Fruit fly (Drosophila melanogaster) whole organism, pupa: ENCODE data around the gene Rala.

ENCODE experiments used
- CG10348 ChIP-seq: fragments of 200-800 bp; sonication (Bioruptor generic); IDR thresholded peaks from 2 replicates; pipeline ENCODE4 v1.3.6; 2022; ENCODE audit warnings: missing biosample characterization, missing genetic modification characterization
- CG12605 ChIP-seq: fragments of 200-800 bp; sonication (Bioruptor generic); IDR thresholded peaks from 2 replicates; pipeline ENCODE4 v1.3.6; 2022; ENCODE audit warnings: missing biosample characterization, missing genetic modification characterization
- CG13204 ChIP-seq: fragments of 200-800 bp; sonication (Bioruptor generic); optimal IDR thresholded peaks from 2 replicates; lab custom pipeline; 2018; ENCODE audit warnings: missing biosample characterization, mild to moderate bottlenecking, missing genetic modification characterization, moderate library complexity
- CG14655 ChIP-seq: fragments of 200-800 bp; sonication (Bioruptor generic); optimal IDR thresholded peaks from 3 replicates; lab custom pipeline; 2017; ENCODE audit warnings: mild to moderate bottlenecking, missing biosample characterization, missing genetic modification reagents, missing genetic modification characterization
- CG15710 ChIP-seq: fragments of 200-800 bp; sonication (Bioruptor generic); optimal IDR thresholded peaks from 2 replicates; lab custom pipeline; 2018; ENCODE audit warnings: missing biosample characterization, mild to moderate bottlenecking, missing genetic modification characterization, moderate library complexity
- CG17806 ChIP-seq: fragments of 200-800 bp; sonication (Bioruptor generic); optimal IDR thresholded peaks from 2 replicates; lab custom pipeline; 2018; ENCODE audit warnings: missing biosample characterization, mild to moderate bottlenecking, missing genetic modification characterization, moderate library complexity
- CG32121 ChIP-seq: fragments of 200-800 bp; sonication (Bioruptor generic); IDR thresholded peaks from 2 replicates; pipeline ENCODE4 v1.3.6; 2022; ENCODE audit warnings: missing biosample characterization, missing genetic modification characterization
- CG34367 ChIP-seq: fragments of 200-800 bp; sonication (Bioruptor generic); optimal IDR thresholded peaks from 2 replicates; lab custom pipeline; 2018; ENCODE audit warnings: missing biosample characterization, mild to moderate bottlenecking, missing genetic modification characterization
- CG4496 ChIP-seq: fragments of 200-800 bp; sonication (Bioruptor generic); IDR thresholded peaks from 3 replicates; pipeline ENCODE4 v1.3.6; 2022; ENCODE audit warnings: missing biosample characterization, missing genetic modification characterization
- CG8159 ChIP-seq: fragments of 200-800 bp; sonication (Bioruptor generic); optimal IDR thresholded peaks from 3 replicates; lab custom pipeline; 2018; ENCODE audit warnings: missing biosample characterization, mild to moderate bottlenecking, missing genetic modification characterization, moderate library complexity
- CG8301 ChIP-seq: fragments of 200-800 bp; sonication (Bioruptor generic); optimal IDR thresholded peaks from 2 replicates; lab custom pipeline; 2018; ENCODE audit warnings: missing biosample characterization, mild to moderate bottlenecking, missing genetic modification characterization
- CG9948 ChIP-seq: fragments of 200-800 bp; sonication (Bioruptor generic); optimal IDR thresholded peaks from 2 replicates; lab custom pipeline; 2018; ENCODE audit warnings: missing biosample characterization, mild to moderate bottlenecking, missing genetic modification characterization, moderate library complexity
- D1 ChIP-seq: fragments of 200-800 bp; sonication (Bioruptor generic); optimal IDR thresholded peaks from 2 replicates; lab custom pipeline; 2018; ENCODE audit warnings: missing biosample characterization, mild to moderate bottlenecking, missing genetic modification characterization, moderate library complexity
- EcR ChIP-seq: fragments of 200-800 bp; sonication (Bioruptor generic); optimal IDR thresholded peaks from 3 replicates; lab custom pipeline; 2019; ENCODE audit warnings: missing biosample characterization, missing genetic modification characterization, mild to moderate bottlenecking, moderate library complexity, missing genetic modification reagents
- Ets98B ChIP-seq: fragments of 200-800 bp; sonication (Bioruptor generic); IDR thresholded peaks from 2 replicates; pipeline ENCODE4 v1.3.6; 2022; ENCODE audit warnings: missing biosample characterization, missing genetic modification characterization
- Pif1A ChIP-seq: fragments of 200-800 bp; sonication (Bioruptor generic); optimal IDR thresholded peaks from 3 replicates; lab custom pipeline; 2016; ENCODE audit warnings: missing biosample characterization, missing genetic modification characterization
- Pif1B ChIP-seq: fragments of 200-800 bp; sonication (Bioruptor generic); optimal IDR thresholded peaks from 3 replicates; lab custom pipeline; 2016; ENCODE audit warnings: missing biosample characterization, missing genetic modification characterization
- Snoo ChIP-seq: fragments of 200-800 bp; sonication (Bioruptor generic); optimal IDR thresholded peaks from 3 replicates; lab custom pipeline; 2017; ENCODE audit warnings: missing biosample characterization, mild to moderate bottlenecking, missing genetic modification characterization, inconsistent platforms
- fd96Ca ChIP-seq: fragments of 200-800 bp; sonication (Bioruptor generic); IDR thresholded peaks from 3 replicates; pipeline ENCODE4 v1.3.6; 2022; ENCODE audit warnings: missing biosample characterization, missing genetic modification characterization
- gl ChIP-seq: fragments of 200-800 bp; sonication (Bioruptor generic); optimal IDR thresholded peaks from 2 replicates; lab custom pipeline; 2018; ENCODE audit warnings: missing biosample characterization, mild to moderate bottlenecking, missing genetic modification characterization
- rn ChIP-seq: fragments of 200-800 bp; sonication (Bioruptor generic); IDR thresholded peaks from 2 replicates; pipeline ENCODE4 v1.3.6; 2022; ENCODE audit warnings: missing biosample characterization, missing genetic modification characterization

Rala gene

DNA sequence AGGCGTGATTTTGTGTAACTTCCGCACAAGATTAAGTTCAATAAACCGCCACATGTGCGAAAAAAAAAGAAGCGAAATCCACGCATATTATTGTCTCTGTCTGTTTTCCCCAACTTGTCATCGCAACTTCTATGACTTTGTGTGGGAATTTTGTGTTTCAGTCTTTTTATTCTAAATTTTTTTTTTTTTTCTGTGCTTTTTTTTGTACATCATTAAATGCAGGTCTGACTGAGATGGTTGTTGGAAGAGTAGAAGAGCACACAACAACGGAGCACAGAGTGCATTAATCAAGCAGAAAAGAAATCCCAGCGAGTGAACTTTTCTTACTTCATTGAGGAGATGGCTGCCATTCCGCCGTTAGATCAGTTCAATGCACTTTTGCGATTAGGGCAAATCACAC is 3.8 kb downstream of the Rala start:
- TF ChIP-seq Pif1A (GFP tag; lab: Kevin White, UChicago), result no peak
- TF ChIP-seq CG14655 (GFP tag; lab: Kevin White, UChicago), result peak; percentile 35
- TF ChIP-seq CG8301 (tag; lab: Kevin White, UChicago), result no peak
- TF ChIP-seq Ets98B, result peak; percentile 19; the same call in 1 of the 2 replicates
- TF ChIP-seq CG9948 (tag; lab: Kevin White, UChicago), result no peak
- peak; percentile 58; the same call in 1 of the 3 replicates for TF ChIP-seq CG4496
- peak; percentile 10 for TF ChIP-seq EcR (GFP tag; lab: Kevin White, UChicago)
- peak; percentile 26; the same call in 1 of the 2 replicates for TF ChIP-seq CG32121 (GFP tag; lab: Robert Waterston, UW)

DNA sequence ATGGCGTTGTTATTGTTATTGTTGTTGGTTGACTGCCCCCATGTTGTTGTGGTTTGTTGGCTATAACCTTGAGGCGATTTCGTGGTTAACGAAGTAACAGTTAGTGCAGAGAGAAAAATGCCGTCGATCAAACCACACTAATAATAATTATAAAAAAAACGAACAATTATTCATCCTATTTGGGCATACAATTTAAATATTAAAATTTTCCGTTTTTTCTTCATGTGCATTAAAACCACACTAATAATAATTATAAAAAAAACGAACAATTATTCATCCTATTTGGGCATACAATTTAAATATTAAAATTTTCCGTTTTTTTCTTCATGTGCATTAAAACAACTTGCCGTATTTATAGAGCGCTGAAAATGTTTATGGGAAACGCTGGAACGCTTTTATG is 4.4 kb downstream of the Rala start:
- TF ChIP-seq CG4496, result peak; percentile 29; the same call in 1 of the 3 replicates
- TF ChIP-seq CG14655 (GFP tag; lab: Kevin White, UChicago), result peak; percentile 7

DNA sequence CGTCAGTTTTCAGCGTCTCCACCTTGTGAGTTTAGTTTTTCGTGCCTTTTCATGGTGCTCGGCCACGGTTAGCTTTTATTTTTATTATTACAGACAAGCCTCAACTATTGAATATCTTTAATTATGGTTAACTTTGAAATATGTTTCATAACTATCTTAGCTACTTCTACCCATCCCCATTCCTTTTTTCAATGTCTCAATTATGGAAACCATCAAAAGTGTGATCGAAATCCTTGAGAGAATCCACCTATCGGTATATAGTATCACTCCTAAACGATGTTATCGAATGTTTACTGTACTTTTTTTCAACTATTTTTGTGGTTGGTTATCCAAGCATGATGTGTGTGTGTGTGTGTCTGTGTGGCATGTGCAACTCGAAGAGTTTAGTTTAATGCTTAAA is 5.4 kb downstream of the Rala start:
- TF ChIP-seq CG8301 (tag; lab: Kevin White, UChicago) (peak; percentile 48), CG32121 (GFP tag; lab: Robert Waterston, UW) (peak; percentile 53), CG14655 (GFP tag; lab: Kevin White, UChicago) (peak; percentile 44), Ets98B (peak; percentile 30; the same call in 1 of the 2 replicates), CG4496 (peak; percentile 70), CG10348 (GFP tag; lab: Robert Waterston, UW) (no peak), Pif1A (GFP tag; lab: Kevin White, UChicago) (peak; percentile 5), gl (tag; lab: Kevin White, UChicago) (no peak)

DNA sequence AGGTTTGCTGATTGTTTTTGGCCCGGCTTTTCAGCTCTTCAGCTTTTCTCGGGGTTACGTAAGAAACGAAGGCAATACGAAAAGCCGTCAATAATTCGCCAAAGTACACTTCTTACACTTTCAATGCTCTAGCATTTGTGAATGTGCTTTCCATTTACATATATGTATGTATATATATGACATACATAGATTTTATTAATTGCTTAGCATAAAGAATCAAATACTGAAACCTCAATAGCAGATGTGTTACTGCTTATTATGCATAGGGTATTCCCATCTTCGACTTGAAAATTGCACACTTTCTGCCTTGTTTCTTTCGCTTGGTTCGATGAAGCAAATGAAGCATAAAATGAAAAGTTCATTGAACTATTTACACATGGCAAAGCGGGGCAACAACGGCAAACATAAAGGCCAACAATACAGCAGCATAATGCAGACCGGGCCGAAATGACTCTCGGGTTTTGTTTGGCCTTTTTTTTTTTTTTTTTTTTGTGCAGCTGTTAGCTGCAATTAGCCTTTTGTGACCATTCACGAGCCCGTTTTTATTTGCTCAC is 8.8 kb downstream of the Rala start:
- TF ChIP-seq Pif1A (GFP tag; lab: Kevin White, UChicago) (peak; percentile 4), EcR (GFP tag; lab: Kevin White, UChicago) (peak; percentile 74), CG13204 (no peak), Ets98B (peak; percentile 49), fd96Ca (GFP tag; lab: Robert Waterston, UW) (no peak), CG8159 (tag; lab: Kevin White, UChicago) (no peak), CG8301 (tag; lab: Kevin White, UChicago) (no peak), CG32121 (GFP tag; lab: Robert Waterston, UW) (0 out of 2 replicates have a peak, but pooled peaks have one; percentile 21), CG10348 (GFP tag; lab: Robert Waterston, UW) (no peak), CG12605 (no peak)

DNA sequence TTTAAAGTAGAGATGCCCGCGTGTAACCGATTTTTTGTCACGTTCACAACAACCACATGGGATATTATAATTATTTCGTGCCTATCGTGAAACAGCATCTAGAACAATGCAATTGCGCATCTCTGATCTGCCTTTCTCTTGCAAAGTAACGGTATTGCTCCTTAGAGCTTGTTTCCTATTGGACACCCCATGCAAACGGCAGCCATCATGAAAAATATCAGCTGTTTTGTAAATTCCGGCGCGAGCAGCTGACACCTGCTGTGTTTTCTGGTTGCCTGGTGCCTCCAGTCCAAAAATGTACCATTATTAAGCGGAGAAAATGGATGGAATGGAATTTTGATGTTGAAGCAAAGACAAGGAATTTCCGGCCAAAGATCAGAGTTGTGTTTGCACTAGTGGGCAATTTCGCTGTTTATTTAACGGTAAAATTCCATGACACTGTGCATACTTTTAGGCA is 15.2 kb downstream of the Rala start:
- TF ChIP-seq CG10348 (GFP tag; lab: Robert Waterston, UW), result no peak
- TF ChIP-seq Pif1A (GFP tag; lab: Kevin White, UChicago), result no peak
- no peak for TF ChIP-seq Pif1B (GFP tag; lab: Kevin White, UChicago)
- no peak for TF ChIP-seq CG8301 (tag; lab: Kevin White, UChicago)
- TF ChIP-seq CG13204, result no peak
- no peak for TF ChIP-seq CG8159 (tag; lab: Kevin White, UChicago)
- peak; percentile 39; the same call in 1 of the 3 replicates for TF ChIP-seq CG4496
- TF ChIP-seq gl (tag; lab: Kevin White, UChicago), result peak; percentile 43
- TF ChIP-seq, all 21 proteins: peak for 2

DNA sequence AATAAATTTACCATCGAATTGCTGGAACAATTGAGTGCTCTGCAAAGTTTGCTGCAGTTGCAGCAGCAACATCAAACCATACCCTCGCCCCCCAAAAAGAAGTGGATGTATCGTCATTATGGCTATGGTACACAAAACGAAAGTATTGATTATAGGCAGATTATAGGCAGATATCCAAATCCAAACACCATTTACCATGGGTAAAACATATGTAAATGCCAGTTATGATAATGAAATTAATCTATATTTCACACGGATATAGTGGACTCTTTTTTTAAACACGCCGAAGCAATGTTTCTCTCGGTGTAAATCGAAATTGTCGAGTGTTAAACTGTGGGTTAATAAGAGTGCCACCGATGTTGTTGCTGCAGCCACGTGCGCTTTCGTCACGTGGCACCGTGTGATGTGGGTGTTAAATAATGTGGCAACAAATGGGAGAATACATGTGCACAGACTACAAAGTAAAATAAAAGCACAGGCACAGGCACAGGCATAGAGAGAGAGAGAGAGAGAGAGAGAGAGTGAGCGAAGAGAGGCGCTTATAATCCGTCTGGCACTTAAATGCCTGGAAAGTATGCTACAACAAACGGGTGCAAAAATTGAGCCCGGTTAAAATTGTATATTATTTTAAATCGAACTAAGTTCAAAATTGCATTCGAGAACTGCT is 22.8 kb downstream of the Rala start:
- peak; percentile 46 for TF ChIP-seq CG8301 (tag; lab: Kevin White, UChicago)
- TF ChIP-seq EcR (GFP tag; lab: Kevin White, UChicago), result peak; percentile 30
- TF ChIP-seq Pif1A (GFP tag; lab: Kevin White, UChicago), result peak; percentile 41
- no peak for TF ChIP-seq Ets98B
- peak; percentile 5 for TF ChIP-seq Snoo (tag; lab: Kevin White, UChicago)
- TF ChIP-seq, all 21 proteins: peak for 4

DNA sequence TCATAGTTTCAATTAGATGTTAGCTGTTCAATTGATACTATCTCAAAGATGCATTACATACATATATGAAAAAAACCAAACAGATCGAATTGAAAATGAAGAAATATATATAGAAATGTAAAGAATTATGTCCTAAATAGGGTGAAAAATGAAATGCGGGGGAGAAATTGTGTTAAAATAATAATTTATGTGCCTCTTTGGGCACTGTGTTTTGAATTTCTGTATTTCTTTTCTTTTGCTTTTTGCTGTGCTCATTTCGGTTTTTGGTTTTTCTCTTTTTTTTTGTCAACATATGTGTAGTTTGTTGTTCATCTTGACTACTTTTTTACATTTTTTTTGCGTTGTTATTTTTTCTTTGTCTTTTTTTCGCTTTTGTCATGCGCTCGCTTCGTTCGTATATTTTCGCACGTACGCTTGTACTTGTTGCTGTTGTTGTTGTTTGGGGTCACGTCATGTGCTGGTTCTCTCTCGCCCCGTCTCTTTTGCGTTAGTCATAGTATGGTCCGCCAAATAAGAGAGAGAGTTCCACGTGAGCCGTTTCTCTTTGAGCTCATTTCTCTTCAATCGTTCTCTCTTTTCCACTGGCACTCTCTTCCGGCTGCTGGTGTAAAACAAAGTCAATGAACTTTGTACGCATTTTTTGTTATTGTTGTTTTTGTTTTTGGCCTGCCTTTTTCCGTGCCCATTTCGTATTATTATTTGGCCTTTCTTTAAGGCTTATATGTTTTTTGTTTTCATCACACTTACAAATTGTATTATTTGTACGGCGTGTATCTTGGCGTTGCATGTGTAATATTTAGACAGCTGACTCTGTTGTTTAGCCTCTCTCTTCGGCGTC is 24.1 kb downstream of the Rala start:
- peak; percentile 88 for TF ChIP-seq CG4496
- TF ChIP-seq CG15710, result peak; percentile 74
- peak; percentile 62 for TF ChIP-seq rn (GFP tag; lab: Robert Waterston, UW)
- peak; percentile 96 for TF ChIP-seq CG12605
- TF ChIP-seq fd96Ca (GFP tag; lab: Robert Waterston, UW), result no peak; the same call in 2 of the 3 replicates
- peak; percentile 65 for TF ChIP-seq Pif1B (GFP tag; lab: Kevin White, UChicago)
- peak; percentile 72 for TF ChIP-seq CG10348 (GFP tag; lab: Robert Waterston, UW)
- peak; percentile 93 for TF ChIP-seq gl (tag; lab: Kevin White, UChicago)
- TF ChIP-seq CG34367 (tag; lab: Kevin White, UChicago), result peak; percentile 83
- TF ChIP-seq EcR (GFP tag; lab: Kevin White, UChicago), result peak; percentile 98
- peak; percentile 66 for TF ChIP-seq CG14655 (GFP tag; lab: Kevin White, UChicago)
- TF ChIP-seq CG32121 (GFP tag; lab: Robert Waterston, UW), result peak; percentile 87
- TF ChIP-seq CG13204, result peak; percentile 90
- peak; percentile 72 for TF ChIP-seq CG8159 (tag; lab: Kevin White, UChicago)
- TF ChIP-seq D1 (tag; lab: Kevin White, UChicago), result no peak
- peak; percentile 82 for TF ChIP-seq Ets98B
- TF ChIP-seq CG17806, result peak; percentile 48
- peak; percentile 42 for TF ChIP-seq CG8301 (tag; lab: Kevin White, UChicago)
- TF ChIP-seq Pif1A (GFP tag; lab: Kevin White, UChicago), result peak; percentile 78
- peak; percentile 85 for TF ChIP-seq CG9948 (tag; lab: Kevin White, UChicago)
- peak; percentile 81 for TF ChIP-seq Snoo (tag; lab: Kevin White, UChicago)
- TF ChIP-seq, all 21 proteins: peak for 19
